Fruit fly (Drosophila melanogaster): ENCODE results near the gene Nepl15.

Gene Nepl15

DNA sequence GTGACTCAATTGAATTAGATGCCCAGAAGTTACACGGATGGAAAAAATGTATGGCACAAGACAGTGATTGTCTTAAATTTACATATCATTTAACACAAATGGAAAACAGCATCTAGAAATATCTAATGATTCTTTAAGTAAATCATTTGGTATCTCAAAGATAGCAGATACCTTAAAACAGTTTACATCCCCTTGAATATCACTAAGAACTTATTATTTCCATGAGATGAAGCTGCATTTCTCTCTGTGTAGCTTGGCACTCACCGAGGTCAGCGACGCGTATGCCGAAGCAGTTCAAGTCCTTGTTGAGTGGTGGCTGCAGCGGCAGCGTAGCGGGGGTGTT lies 46.4 kb downstream of the Nepl15 start:
- TF ChIP-seq tj (GFP tag; optimal IDR thresholded peaks at IDR 0.05) = no peak
- no peak for TF ChIP-seq CG14711 (tag; optimal IDR thresholded peaks at IDR 0.05)
- no peak for TF ChIP-seq CG5204 (GFP tag; optimal IDR thresholded peaks at IDR 0.05)
- no peak for TF ChIP-seq CG7101 (tag; optimal IDR thresholded peaks at IDR 0.05)
- no peak for TF ChIP-seq CG11617 (GFP tag; optimal IDR thresholded peaks at IDR 0.05)
- no peak for TF ChIP-seq toe (GFP tag; optimal IDR thresholded peaks at IDR 0.05)
- TF ChIP-seq Clk (GFP tag; optimal IDR thresholded peaks at IDR 0.05) = no peak
- no peak for TF ChIP-seq Hr96 (GFP tag; optimal IDR thresholded peaks at IDR 0.05)
- no peak for TF ChIP-seq cnc (optimal IDR thresholded peaks at IDR 0.05)
- no peak for TF ChIP-seq CG1620 (GFP tag; optimal IDR thresholded peaks at IDR 0.05)
- no peak for TF ChIP-seq Crg-1 (GFP tag; optimal IDR thresholded peaks at IDR 0.05)

DNA sequence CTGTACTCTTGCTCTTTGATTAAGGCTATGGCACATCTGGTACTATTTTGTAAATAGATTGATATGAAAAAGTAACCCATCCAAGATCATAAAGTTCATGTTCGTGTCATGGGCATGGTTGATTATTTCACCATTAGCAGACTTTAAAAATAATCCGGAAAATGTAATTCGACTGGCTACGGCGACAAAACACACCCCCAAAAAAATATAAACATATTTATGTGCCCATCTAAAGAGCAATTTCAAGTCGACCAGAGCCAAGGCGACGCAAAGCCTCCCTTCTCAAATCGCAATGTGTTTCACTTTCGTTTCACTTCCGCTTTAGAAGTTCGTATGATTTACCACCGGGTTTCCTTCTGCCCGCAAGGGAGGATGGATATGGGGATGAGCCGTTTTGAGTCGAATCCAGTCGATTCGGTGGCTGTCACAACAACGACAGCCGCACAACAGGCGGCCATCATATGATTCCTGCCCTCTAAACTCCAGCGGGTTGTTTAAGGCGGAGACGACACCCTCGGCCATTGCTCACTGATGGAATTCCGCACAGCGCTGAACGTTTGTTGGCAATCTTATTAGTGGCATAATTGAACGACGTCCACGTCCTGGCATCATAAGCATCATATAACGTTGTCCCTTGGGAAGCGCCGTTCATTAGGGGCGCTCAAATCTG lies 46.9 kb downstream of the Nepl15 start:
- TF ChIP-seq pad (GFP tag; optimal IDR thresholded peaks at IDR 0.05) (no peak), bab1 (GFP tag; optimal IDR thresholded peaks at IDR 0.05) (no peak), kay (GFP tag; ENCODE audit: borderline replicate concordance) (no peak), CG5204 (GFP tag; optimal IDR thresholded peaks at IDR 0.05) (no peak), Crg-1 (GFP tag; optimal IDR thresholded peaks at IDR 0.05) (no peak), toe (GFP tag; optimal IDR thresholded peaks at IDR 0.05) (no peak), cic (GFP tag; optimal IDR thresholded peaks at IDR 0.05) (no peak), CG7045 (GFP tag; optimal IDR thresholded peaks at IDR 0.05) (no peak), tj (GFP tag; optimal IDR thresholded peaks at IDR 0.05) (no peak), CG7101 (tag; optimal IDR thresholded peaks at IDR 0.05) (no peak), Mnt (GFP tag; optimal IDR thresholded peaks at IDR 0.05) (no peak), Clk (GFP tag; optimal IDR thresholded peaks at IDR 0.05) (no peak), CG11617 (GFP tag; optimal IDR thresholded peaks at IDR 0.05) (no peak), ovo (GFP tag; optimal IDR thresholded peaks at IDR 0.05) (no peak), CG33017 (tag; optimal IDR thresholded peaks at IDR 0.05) (no peak)

DNA sequence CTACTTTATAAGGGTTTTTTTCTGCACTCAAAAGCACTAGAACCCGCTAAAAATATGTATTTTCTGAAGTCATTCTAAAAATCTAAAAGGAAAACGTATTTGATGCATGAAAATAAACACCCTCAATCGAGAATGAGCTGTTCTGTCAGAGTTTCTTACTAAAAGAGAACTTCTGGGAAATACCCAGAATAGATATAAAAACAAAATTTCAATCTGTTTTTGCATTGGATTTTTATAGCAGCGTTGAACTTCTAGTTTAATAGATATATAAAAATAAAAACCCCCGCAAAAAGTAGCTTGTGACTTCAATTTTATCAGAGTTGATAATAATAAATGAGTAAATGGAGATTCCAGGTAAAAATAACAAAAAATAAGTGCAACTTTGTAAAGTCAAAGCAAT lies 47.6 kb downstream of the Nepl15 start:
- TF ChIP-seq CG33017 (tag; optimal IDR thresholded peaks at IDR 0.05) = no peak
- peak; percentile 79 for TF ChIP-seq kay (GFP tag; ENCODE audit: borderline replicate concordance)

DNA sequence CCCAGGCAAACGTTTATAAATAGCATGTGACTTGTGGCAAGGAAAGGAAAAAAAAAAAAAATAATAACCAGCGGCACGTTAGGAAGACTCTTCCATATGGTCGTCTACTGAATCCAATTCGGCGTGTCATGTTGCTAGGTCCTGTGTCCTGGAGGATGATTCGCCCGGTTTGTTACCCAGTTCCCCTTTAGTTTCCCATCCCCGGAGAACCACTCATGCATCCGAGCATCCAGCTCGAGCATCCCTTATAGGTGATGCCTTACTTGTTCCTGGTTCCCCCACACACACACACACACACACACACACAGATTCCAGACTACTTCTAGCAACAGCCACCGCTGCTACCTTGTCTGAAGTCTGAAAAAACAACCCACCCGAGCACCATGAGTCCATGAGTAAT lies 48.1 kb downstream of the Nepl15 start:
- TF ChIP-seq pad (GFP tag; optimal IDR thresholded peaks at IDR 0.05) (no peak), Hr96 (GFP tag; optimal IDR thresholded peaks at IDR 0.05) (no peak)

Data from whole organism, adult.